Worm (Caenorhabditis elegans): ENCODE results near the gene eat-3.

ce11 chrII:9306835-9307234 is 17.8 kb upstream of the eat-3 start:
- TF ChIP-seq sea-1 (GFP tag; conservative IDR thresholded peaks at IDR 0.05) (no peak), ama-1 (optimal IDR thresholded peaks at IDR 0.05) (no peak), hmg-4 (GFP tag; optimal IDR thresholded peaks at IDR 0.05) (no peak), hnd-1 (tag; optimal IDR thresholded peaks at IDR 0.05) (no peak), aly-1 (tag; optimal IDR thresholded peaks at IDR 0.05) (no peak), tra-4 (tag; optimal IDR thresholded peaks at IDR 0.05) (no peak), hmbx-1 (tag; optimal IDR thresholded peaks at IDR 0.05) (no peak), scrt-1 (GFP tag; IDR thresholded peaks at IDR 0.05) (no peak), pes-1 (GFP tag; IDR thresholded peaks at IDR 0.05) (no peak)
